Fruit fly (Drosophila melanogaster) whole organism: Measurements from ENCODE around the gene CG12289.

Experiments
- CG8478 ChIP-seq: fragments of >200 bp; optimal IDR thresholded peaks from 2 replicates; lab custom pipeline; 2018; ENCODE audit warnings: inconsistent platforms
- Dll ChIP-seq: fragments of >200 bp; optimal IDR thresholded peaks from 2 replicates; lab custom pipeline; 2017
- EcR ChIP-seq, 2 experiments: fragments of >200 bp; optimal IDR thresholded peaks; 2 replicates each; lab custom pipeline; 2017; ENCODE audit warnings: missing biosample characterization in 2 of 2, missing genetic modification characterization in 2 of 2, missing genetic modification reagents in 2 of 2
- pan ChIP-seq: fragments of >200 bp; optimal IDR thresholded peaks from 2 replicates; lab custom pipeline; 2017
- psq ChIP-seq: fragments of >200 bp; optimal IDR thresholded peaks from 2 replicates; lab custom pipeline; 2017
- usp ChIP-seq: fragments of >200 bp; optimal IDR thresholded peaks from 2 replicates; lab custom pipeline; 2017; ENCODE audit warnings: missing biosample characterization, missing genetic modification characterization, mixed read lengths

The CG12289 gene

dm6 chr3L:11483135-11483534, 24.9 kb upstream of the CG12289 start:
- TF ChIP-seq Dll (lab: Kevin White, UChicago) (no peak), EcR (GFP tag; optimal IDR thresholded peaks at IDR 0.05; lab: Kevin White, UChicago) (no peak), usp (GFP tag; lab: Kevin White, UChicago) (no peak), pan (lab: Kevin White, UChicago) (no peak), psq (no peak), CG8478 (lab: Kevin White, UChicago) (no peak)

- TF ChIP-seq psq (no peak), Dll (lab: Kevin White, UChicago) (no peak), usp (GFP tag; lab: Kevin White, UChicago) (no peak), pan (lab: Kevin White, UChicago) (no peak)
Observed at dm6 chr3L:11480304-11480703, 22.0 kb upstream of the CG12289 start.

- TF ChIP-seq Dll (lab: Kevin White, UChicago) (no peak), EcR (GFP tag; optimal IDR thresholded peaks at IDR 0.05; lab: Kevin White, UChicago) (no peak), pan (lab: Kevin White, UChicago) (no peak), CG8478 (lab: Kevin White, UChicago) (no peak), usp (GFP tag; lab: Kevin White, UChicago) (no peak), psq (no peak)
Observed at dm6 chr3L:11474658-11475057, 16.4 kb upstream of the CG12289 start, which contains the start of gene Vha16-2. TSS of gene Vha16-2 (plus strand) at chr3L:11474958.

- TF ChIP-seq Dll (lab: Kevin White, UChicago) (no peak), pan (lab: Kevin White, UChicago) (no peak), psq (no peak), EcR (GFP tag; optimal IDR thresholded peaks at IDR 0.05; lab: Kevin White, UChicago) (no peak), CG8478 (lab: Kevin White, UChicago) (no peak), usp (GFP tag; lab: Kevin White, UChicago) (no peak)
Observed at dm6 chr3L:11472991-11473390, 14.7 kb upstream of the CG12289 start, which contains the start of gene Vha16-3. TSS of gene Vha16-3 (plus strand) at chr3L:11473291.

DNA sequence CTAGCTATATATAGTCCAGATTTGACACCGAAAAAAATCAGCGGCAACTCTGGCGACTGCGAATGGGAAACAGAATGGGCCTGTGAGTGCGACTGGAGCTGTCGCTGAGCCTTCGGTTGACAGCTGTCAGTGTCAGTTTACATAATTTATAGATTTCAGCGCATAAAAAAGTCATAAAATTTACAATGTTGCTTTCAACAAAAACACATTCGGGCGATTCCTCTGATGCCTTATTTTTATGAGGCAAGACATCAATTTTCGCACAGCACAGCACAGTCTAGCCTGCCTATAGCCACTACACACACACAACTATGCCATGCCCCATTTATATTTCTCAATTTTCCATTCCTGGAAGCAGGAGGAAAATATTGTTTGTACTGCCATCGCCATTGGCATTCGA, 14.1 kb upstream of the CG12289 start:
- TF ChIP-seq CG8478 (lab: Kevin White, UChicago), result no peak
- no peak for TF ChIP-seq EcR (GFP tag; optimal IDR thresholded peaks at IDR 0.05; lab: Kevin White, UChicago)
- no peak for TF ChIP-seq usp (GFP tag; lab: Kevin White, UChicago)
- TF ChIP-seq psq, result no peak
- no peak for TF ChIP-seq pan (lab: Kevin White, UChicago)
- TF ChIP-seq Dll (lab: Kevin White, UChicago), result no peak

DNA sequence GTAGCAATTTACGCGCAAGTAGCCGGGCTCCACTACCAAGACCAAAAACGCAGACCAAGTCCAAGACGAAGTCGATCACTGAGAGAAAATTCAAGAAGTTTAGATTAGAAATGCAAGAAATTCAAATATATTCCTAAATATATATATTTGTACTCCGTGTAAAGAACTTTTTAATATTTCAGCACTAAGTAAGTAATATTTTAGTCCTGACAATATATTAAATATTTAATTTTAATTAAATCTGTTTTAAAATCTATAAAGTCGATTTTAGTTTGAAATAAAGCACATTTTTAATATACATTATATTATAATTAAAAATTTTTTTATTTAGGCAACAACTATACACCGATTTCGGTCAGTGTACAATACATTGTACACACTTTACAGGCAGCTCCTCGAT, 8.7 kb upstream of the CG12289 start:
- TF ChIP-seq pan (lab: Kevin White, UChicago) (no peak), Dll (lab: Kevin White, UChicago) (no peak), EcR (GFP tag; optimal IDR thresholded peaks at IDR 0.05; lab: Kevin White, UChicago) (no peak), usp (GFP tag; lab: Kevin White, UChicago) (no peak), CG8478 (lab: Kevin White, UChicago) (no peak), psq (no peak)

dm6 chr3L:11465371-11465914, 7.2 kb upstream of the CG12289 start, which contains the start of gene Fum3:
TSS of gene Fum3 (minus strand) at chr3L:11465864.
- TF ChIP-seq psq (no peak), CG8478 (lab: Kevin White, UChicago) (no peak), Dll (lab: Kevin White, UChicago) (no peak), pan (lab: Kevin White, UChicago) (no peak), EcR (GFP tag; optimal IDR thresholded peaks at IDR 0.05; lab: Kevin White, UChicago) (no peak), usp (GFP tag; lab: Kevin White, UChicago) (no peak)

DNA sequence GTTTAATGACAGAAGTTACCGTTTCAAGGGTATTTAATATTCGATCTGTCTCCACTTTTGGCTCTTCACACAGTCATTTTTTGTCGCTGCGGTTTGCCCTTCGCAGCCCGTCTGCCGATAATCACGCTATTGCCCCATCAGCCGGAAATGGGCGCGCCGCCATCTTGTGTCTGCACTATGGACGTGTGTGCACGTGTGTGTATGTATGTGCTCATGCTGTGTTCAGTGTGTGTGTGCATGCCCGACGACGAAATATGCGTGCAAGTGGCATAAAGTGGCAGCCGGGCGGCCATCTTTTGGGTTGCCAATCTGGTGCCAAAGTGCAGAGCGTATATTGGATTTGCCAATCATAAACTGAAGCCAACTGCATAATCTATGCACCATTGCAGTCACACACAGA, 3.8 kb downstream of the CG12289 start:
- no peak for TF ChIP-seq pan (lab: Kevin White, UChicago)
- TF ChIP-seq EcR (GFP tag; optimal IDR thresholded peaks at IDR 0.05; lab: Kevin White, UChicago), result no peak
- TF ChIP-seq psq, result no peak
- TF ChIP-seq Dll (lab: Kevin White, UChicago), result no peak
- TF ChIP-seq CG8478 (lab: Kevin White, UChicago), result no peak
- no peak for TF ChIP-seq usp (GFP tag; lab: Kevin White, UChicago)

- TF ChIP-seq CG8478 (lab: Kevin White, UChicago), result no peak
- TF ChIP-seq EcR (GFP tag; optimal IDR thresholded peaks at IDR 0.05; lab: Kevin White, UChicago), result no peak
- no peak for TF ChIP-seq pan (lab: Kevin White, UChicago)
- no peak for TF ChIP-seq Dll (lab: Kevin White, UChicago)
- TF ChIP-seq usp (GFP tag; lab: Kevin White, UChicago), result no peak
- no peak for TF ChIP-seq psq
Observed at dm6 chr3L:11450535-11450934, 7.7 kb downstream of the CG12289 start.

dm6 chr3L:11448935-11449334, 9.3 kb downstream of the CG12289 start:
- TF ChIP-seq EcR (GFP tag; optimal IDR thresholded peaks at IDR 0.05; lab: Kevin White, UChicago) (no peak), psq (no peak), CG8478 (lab: Kevin White, UChicago) (no peak), Dll (lab: Kevin White, UChicago) (no peak), usp (GFP tag; lab: Kevin White, UChicago) (no peak), pan (lab: Kevin White, UChicago) (no peak)

- TF ChIP-seq EcR (GFP tag; optimal IDR thresholded peaks at IDR 0.05; lab: Kevin White, UChicago), result no peak
- TF ChIP-seq pan (lab: Kevin White, UChicago), result no peak
- no peak for TF ChIP-seq Dll (lab: Kevin White, UChicago)
Observed at dm6 chr3L:11448349-11448748, 9.9 kb downstream of the CG12289 start.

- TF ChIP-seq Dll (lab: Kevin White, UChicago) (no peak), EcR (GFP tag; optimal IDR thresholded peaks at IDR 0.05; lab: Kevin White, UChicago) (peak in 1 of 2 experiments; percentile 90)
Observed at dm6 chr3L:11447022-11447728, 11.1 kb downstream of the CG12289 start.
